Worm (Caenorhabditis elegans): ENCODE measurements around the gene nhr-145.
A peak's percentile ranks its signal among the peaks of the same experiment; 100 is the strongest.
"Not testable (repeated sequence)": the region's sequence is repeated elsewhere in the genome, so short reads cannot be mapped to it uniquely, and the experiment has no call there.

nhr-145 gene

ce11 chrV:19090885-19091284 is 3.4 kb downstream of the nhr-145 start:
- TF ChIP-seq unc-39 (tag; optimal IDR thresholded peaks at IDR 0.05) (no peak), mbf-1 (tag; optimal IDR thresholded peaks at IDR 0.05) (no peak), sma-9 (GFP tag; optimal IDR thresholded peaks at IDR 0.05) (no peak), sma-9 (tag; optimal IDR thresholded peaks at IDR 0.05) (no peak), unc-55 (GFP tag; optimal IDR thresholded peaks at IDR 0.05) (no peak), ceh-82 (tag; optimal IDR thresholded peaks at IDR 0.05) (no peak), elt-1 (tag; optimal IDR thresholded peaks at IDR 0.05) (no peak), nhr-23 (tag; optimal IDR thresholded peaks at IDR 0.05) (no peak), lin-39 (tag; optimal IDR thresholded peaks at IDR 0.05) (no peak), skn-1 (tag; optimal IDR thresholded peaks at IDR 0.05) (no peak)

ce11 chrV:19099504-19099903 is 12.0 kb downstream of the nhr-145 start:
- no peak for TF ChIP-seq lsy-2 (tag; optimal IDR thresholded peaks at IDR 0.05)
- no peak for TF ChIP-seq egl-27 (tag; optimal IDR thresholded peaks at IDR 0.05)
- TF ChIP-seq lin-39 (tag; optimal IDR thresholded peaks at IDR 0.05), result no peak
- no peak for TF ChIP-seq peb-1 (tag; optimal IDR thresholded peaks at IDR 0.05)
- no peak for TF ChIP-seq ztf-11 (tag; optimal IDR thresholded peaks at IDR 0.05)
- TF ChIP-seq nhr-11 (tag; optimal IDR thresholded peaks at IDR 0.05), result no peak
- TF ChIP-seq sem-4 (tag; optimal IDR thresholded peaks at IDR 0.05), result no peak
- no peak for TF ChIP-seq Y55F3AM.14 (GFP tag; optimal IDR thresholded peaks at IDR 0.05)
- no peak for TF ChIP-seq ceh-16 (tag; optimal IDR thresholded peaks at IDR 0.05)
- TF ChIP-seq alr-1 (tag; optimal IDR thresholded peaks at IDR 0.05), result no peak
- no peak for TF ChIP-seq ceh-82 (tag; optimal IDR thresholded peaks at IDR 0.05)
- no peak for TF ChIP-seq blmp-1 (tag; optimal IDR thresholded peaks at IDR 0.05; ENCODE audit: insufficient read depth)
- TF ChIP-seq C34F6.9 (tag; optimal IDR thresholded peaks at IDR 0.05), result no peak

- not testable (repeated sequence) for TF ChIP-seq nhr-10, dmd-4, crh-2 (tag; optimal IDR thresholded peaks at IDR 0.05)
Measured at ce11 chrV:19101589-19102201, 14.2 kb downstream of the nhr-145 start, which contains the start of gene zhp-4. Gene zhp-4, minus strand, starts transcription at chrV:19101786.

- TF ChIP-seq gmeb-1 (tag; optimal IDR thresholded peaks at IDR 0.05) (no peak), nhr-10 (tag; optimal IDR thresholded peaks at IDR 0.05) (no peak), lin-39 (tag; optimal IDR thresholded peaks at IDR 0.05) (no peak)
Measured at ce11 chrV:19107065-19107464, 19.5 kb downstream of the nhr-145 start.

ce11 chrV:19116872-19117372 is 29.4 kb downstream of the nhr-145 start:
- TF ChIP-seq aly-2 (tag; optimal IDR thresholded peaks at IDR 0.05) (no peak), nhr-23 (tag; optimal IDR thresholded peaks at IDR 0.05) (no peak), nhr-129 (tag; optimal IDR thresholded peaks at IDR 0.05) (no peak)

ce11 chrV:19118312-19118711 is 30.8 kb downstream of the nhr-145 start, which contains the start of gene pro-3:
Gene pro-3, minus strand, starts transcription at chrV:19118412.
- TF ChIP-seq unc-55 (GFP tag; optimal IDR thresholded peaks at IDR 0.05), result no peak

- no peak for TF ChIP-seq ZK546.5 (tag; optimal IDR thresholded peaks at IDR 0.05)
- no peak for TF ChIP-seq skn-1 (tag; optimal IDR thresholded peaks at IDR 0.05)
- no peak for TF ChIP-seq lin-11 (tag; optimal IDR thresholded peaks at IDR 0.05)
- TF ChIP-seq lin-13 (GFP tag; optimal IDR thresholded peaks at IDR 0.05), result peak; percentile 24
- no peak for TF ChIP-seq peb-1 (tag; optimal IDR thresholded peaks at IDR 0.05)
- peak; percentile 18 for TF ChIP-seq F13H6.1 (tag; optimal IDR thresholded peaks at IDR 0.05)
- TF ChIP-seq C34F6.9 (tag; optimal IDR thresholded peaks at IDR 0.05), result peak; percentile 30
- TF ChIP-seq zag-1 (tag; optimal IDR thresholded peaks at IDR 0.05), result no peak
- TF ChIP-seq gmeb-1 (tag; optimal IDR thresholded peaks at IDR 0.05), result peak; percentile 71
- TF ChIP-seq ama-1 (optimal IDR thresholded peaks at IDR 0.05), result no peak
- no peak for TF ChIP-seq nhr-10 (tag; optimal IDR thresholded peaks at IDR 0.05)
- TF ChIP-seq R02D3.7 (tag; optimal IDR thresholded peaks at IDR 0.05), result peak; percentile 93
- no peak for TF ChIP-seq nhr-77 (tag; optimal IDR thresholded peaks at IDR 0.05)
- peak; percentile 5 for TF ChIP-seq sma-3 (GFP tag; optimal IDR thresholded peaks at IDR 0.05)
- TF ChIP-seq egl-27 (tag; optimal IDR thresholded peaks at IDR 0.05), result no peak
- peak; percentile 8 to 55 for TF ChIP-seq lsy-2 (tag; optimal IDR thresholded peaks at IDR 0.05)
- TF ChIP-seq unc-55 (GFP tag; optimal IDR thresholded peaks at IDR 0.05), result peak; percentile 61
- TF ChIP-seq alr-1 (tag; optimal IDR thresholded peaks at IDR 0.05), result no peak
Measured at ce11 chrV:19119260-19119659, 31.7 kb downstream of the nhr-145 start, which contains the start of gene Y39B6A.13. Gene Y39B6A.13, minus strand, starts transcription at chrV:19119425.

Measured in whole organism, L2 larva.